Worm (Caenorhabditis elegans) whole organism, dauer: Measurements from ENCODE around the gene lin-48.

Experiments used
- unc-62 ChIP-seq: sonication (generic microtip); optimal IDR thresholded peaks from 2 replicates; lab custom pipeline; 2017; ENCODE audit warnings: missing biosample characterization, missing genetic modification reagents, missing genetic modification characterization

lin-48 gene

DNA sequence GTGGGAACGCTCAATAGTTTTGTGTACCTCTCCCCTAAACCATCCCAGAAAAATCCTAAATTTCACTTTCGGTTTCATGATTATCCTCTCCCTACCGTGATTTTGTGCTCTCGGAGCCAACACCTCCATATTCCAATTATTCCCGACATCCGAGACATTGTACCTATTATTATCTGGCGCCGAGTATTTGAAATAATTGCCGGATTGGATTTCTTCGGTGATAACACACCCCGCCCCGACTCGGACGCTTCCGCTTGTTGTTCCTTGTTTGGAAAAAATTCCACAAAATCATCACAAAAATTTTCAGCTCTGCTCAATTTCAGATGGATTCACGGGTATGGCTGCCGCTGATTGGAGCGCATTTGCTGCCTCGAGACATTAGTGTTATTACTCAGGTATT lies at the start of gene lin-48:
Gene lin-48 (plus strand): TSS at position 301 of the 400 bp plus-strand sequence.
- TF ChIP-seq unc-62 (GFP tag; lab: Kevin White, UChicago), result no peak

DNA sequence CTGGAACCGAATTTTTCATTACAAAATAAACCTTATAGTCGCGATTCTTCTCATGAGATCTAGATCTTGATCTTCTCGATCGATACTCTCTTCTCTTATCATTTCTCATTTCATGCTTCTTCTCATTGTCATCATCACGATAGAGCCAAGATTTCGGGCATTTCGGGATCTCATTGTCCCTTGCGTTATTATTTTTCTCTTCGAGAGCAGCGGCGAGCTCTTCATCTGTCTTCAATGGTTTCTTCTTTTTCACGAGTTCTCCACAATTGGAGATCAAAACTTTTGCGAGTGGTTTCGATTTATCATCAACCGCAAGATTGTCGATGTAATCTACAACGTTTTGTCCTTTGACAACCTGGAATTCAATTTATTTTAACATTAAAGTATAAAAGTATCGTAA lies 46.9 kb upstream of the lin-48 start:
- no peak for TF ChIP-seq unc-62 (GFP tag; lab: Kevin White, UChicago)

DNA sequence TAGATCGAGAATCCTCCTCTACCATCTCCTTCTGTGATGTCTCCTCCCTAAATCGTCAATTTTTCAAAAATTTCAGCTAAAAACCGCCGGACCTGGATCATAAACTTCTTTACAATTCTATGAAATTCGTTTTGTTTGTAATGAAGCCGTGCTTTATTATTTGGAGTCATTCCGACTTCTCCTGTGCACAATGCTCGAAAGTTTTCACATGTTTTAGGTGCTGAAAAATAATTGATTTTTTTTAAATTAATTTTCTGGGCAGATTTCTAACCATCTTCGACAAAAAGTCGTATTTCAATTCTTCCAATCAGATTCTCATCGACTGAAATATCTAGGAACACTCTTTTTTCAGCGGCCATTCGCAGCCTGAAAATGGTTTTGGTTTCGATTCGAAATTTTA lies 46.0 kb upstream of the lin-48 start, which contains the start of gene cyn-9:
Gene cyn-9 (minus strand): TSS at position 366 of the 400 bp plus-strand sequence.
- no peak for TF ChIP-seq unc-62 (GFP tag; lab: Kevin White, UChicago)

DNA sequence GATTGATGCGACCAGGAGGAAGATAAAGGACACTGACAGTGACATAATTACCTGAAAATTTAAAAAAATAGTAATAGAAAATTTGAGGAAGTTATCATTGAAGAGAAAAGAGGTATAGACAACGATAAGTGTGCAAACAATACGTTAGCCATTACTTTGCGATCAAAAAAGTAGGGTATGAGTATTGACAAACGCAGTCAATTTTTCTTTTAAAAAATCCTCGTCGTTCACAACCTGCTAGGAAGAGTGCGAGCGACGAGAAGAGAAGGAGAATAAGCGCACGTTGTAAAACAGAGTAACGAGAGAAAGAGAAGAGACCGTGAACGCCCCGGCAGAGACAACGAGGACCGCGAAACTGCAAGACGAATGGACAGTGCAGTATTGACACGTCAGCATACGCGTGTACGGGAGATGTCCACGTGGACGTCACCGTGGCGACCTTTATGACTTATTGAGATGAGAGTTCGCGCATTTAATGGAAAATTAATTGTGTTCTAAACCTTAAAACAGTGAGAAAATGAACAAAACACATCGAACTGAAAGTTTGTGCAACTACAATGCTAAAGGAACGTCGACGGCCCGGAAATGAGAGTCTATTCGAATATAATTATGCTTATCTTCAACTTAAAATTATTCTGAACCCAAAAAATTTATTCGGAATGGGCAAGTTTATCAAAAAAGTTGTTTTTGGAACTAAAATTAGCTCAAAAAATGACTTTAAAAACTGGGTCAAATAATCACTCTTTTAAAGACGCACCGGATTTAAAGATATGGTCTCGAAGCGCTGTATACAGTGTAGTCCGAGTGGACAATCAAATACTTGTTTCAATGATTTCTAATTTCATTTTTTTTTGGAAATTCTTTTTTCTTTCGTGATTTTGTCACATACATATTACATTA lies 43.6 kb upstream of the lin-48 start, which contains the start of the genes pdi-1 and C14B1.2:
Gene pdi-1 (minus strand): TSS at position 51 of the 900 bp plus-strand sequence.
Gene C14B1.2 (plus strand): TSS at position 850 of the 900 bp plus-strand sequence.
- TF ChIP-seq unc-62 (GFP tag; lab: Kevin White, UChicago), result no peak

DNA sequence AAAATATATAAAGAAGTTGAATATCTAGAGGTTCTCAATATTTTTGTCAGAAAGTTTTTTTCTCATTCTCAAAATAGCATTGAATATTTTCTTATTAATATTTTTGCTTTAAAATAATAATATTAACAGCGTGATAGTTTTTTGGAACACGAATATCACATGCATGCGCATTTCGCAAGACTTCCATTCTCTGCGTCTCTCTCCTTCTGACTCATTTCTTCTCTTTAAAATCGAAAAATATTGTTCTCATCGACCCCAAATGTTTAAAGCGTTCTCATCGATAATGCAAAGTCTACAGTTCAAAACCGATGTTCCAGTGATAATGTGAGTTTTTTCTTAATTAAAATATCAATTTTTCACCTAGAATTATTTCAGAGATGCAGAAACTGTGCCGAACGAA lies 41.8 kb upstream of the lin-48 start, which contains the start of gene C14B1.3:
Gene C14B1.3 (plus strand): TSS at position 168 of the 400 bp plus-strand sequence.
- no peak for TF ChIP-seq unc-62 (GFP tag; lab: Kevin White, UChicago)

ce11 chrIII:3704967-3705366 lies 40.3 kb upstream of the lin-48 start, which contains the start of gene wdr-5.1:
TSS of gene wdr-5.1 (plus strand) at chrIII:3705285.
- TF ChIP-seq unc-62 (GFP tag; lab: Kevin White, UChicago), result no peak

DNA sequence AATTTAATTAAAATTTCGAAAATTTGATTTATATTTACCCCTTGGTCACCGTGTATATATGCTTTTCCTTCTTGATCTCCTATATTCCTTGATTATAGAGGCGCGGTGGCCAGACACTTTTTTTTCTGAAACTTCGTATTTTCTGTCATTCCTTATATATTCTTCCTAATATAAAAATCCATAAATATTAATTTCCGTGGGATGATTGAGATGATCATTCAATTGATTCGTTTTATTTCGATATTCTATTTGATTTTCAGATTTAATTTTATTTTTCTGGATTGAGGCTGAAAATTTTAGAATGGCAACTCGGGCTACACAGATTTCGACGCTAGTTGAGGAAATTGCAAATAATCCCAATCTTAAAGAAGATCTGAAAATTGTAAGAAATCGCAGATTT lies 38.7 kb upstream of the lin-48 start, which contains the start of gene dph-1:
Gene dph-1 (plus strand): TSS at position 301 of the 400 bp plus-strand sequence.
- TF ChIP-seq unc-62 (GFP tag; lab: Kevin White, UChicago), result no peak

- TF ChIP-seq unc-62 (GFP tag; lab: Kevin White, UChicago), result no peak
These were observed 36.2 kb upstream of the lin-48 start, which contains the start of gene alkb-8 for ce11 chrIII:3709030-3709429. TSS of gene alkb-8 (plus strand) at chrIII:3709330.

ce11 chrIII:3713163-3713562 lies 32.1 kb upstream of the lin-48 start, which contains the start of gene nrde-1:
TSS of gene nrde-1 (plus strand) at chrIII:3713463.
- no peak for TF ChIP-seq unc-62 (GFP tag; lab: Kevin White, UChicago)

ce11 chrIII:3716073-3716659 lies 29.1 kb upstream of the lin-48 start:
- TF ChIP-seq unc-62 (GFP tag; lab: Kevin White, UChicago), result no peak

ce11 chrIII:3719564-3719963 lies 25.7 kb upstream of the lin-48 start, which contains the start of gene C14B1.8:
TSS of gene C14B1.8 (minus strand) at chrIII:3719680.
- TF ChIP-seq unc-62 (GFP tag; lab: Kevin White, UChicago), result no peak

ce11 chrIII:3723726-3724125 lies 21.5 kb upstream of the lin-48 start:
- TF ChIP-seq unc-62 (GFP tag; lab: Kevin White, UChicago), result no peak

DNA sequence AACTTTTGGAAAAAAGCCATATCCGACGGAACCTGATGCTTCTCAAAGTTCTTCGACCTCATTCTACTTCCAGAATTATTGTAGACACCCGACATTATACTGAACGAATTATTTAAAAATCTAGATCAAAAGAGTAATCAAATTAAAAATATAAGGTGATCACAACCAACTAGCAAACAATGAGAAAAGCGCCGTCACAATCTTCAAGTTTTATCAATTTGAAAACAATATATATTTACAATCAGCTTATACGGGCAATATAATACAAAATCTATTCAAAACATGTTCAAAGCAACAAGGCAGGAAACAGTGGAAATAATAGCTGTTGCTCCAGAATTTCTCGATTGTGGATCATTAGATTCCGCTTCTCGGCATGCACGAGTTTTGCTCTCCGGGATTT lies 20.4 kb upstream of the lin-48 start, which contains the start of gene C14B1.12:
Gene C14B1.12 (minus strand): TSS at position 101 of the 400 bp plus-strand sequence.
- no peak for TF ChIP-seq unc-62 (GFP tag; lab: Kevin White, UChicago)

ce11 chrIII:3726443-3726842 lies 18.8 kb upstream of the lin-48 start, which contains the start of gene gldi-5:
TSS of gene gldi-5 (minus strand) at chrIII:3726500.
- TF ChIP-seq unc-62 (GFP tag; lab: Kevin White, UChicago), result no peak

DNA sequence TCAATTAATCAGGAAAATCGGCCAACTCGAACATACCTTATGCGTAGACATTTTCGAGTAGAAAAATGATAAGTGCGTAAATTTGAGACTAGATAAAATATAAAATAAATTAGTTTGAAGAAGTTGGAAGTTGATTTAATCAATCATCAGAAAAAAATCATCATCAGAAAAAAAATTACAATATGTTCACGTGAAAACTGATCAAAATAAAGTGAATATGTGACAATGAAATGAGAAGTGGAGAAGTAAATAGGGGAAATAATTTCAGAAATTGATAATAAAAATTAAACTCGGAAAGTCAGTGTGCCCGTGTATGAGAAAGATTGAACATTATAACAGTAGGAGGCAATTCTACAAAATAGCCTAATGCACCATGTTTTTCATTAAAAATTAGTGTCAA lies 15.7 kb upstream of the lin-48 start, which contains the start of gene F34D10.9:
Gene F34D10.9 (minus strand): TSS at position 101 of the 400 bp plus-strand sequence.
- no peak for TF ChIP-seq unc-62 (GFP tag; lab: Kevin White, UChicago)
